Worm (Caenorhabditis elegans): ENCODE results near the gene srt-31.

Gene srt-31

ce11 chrV:501230-501629 lies 28.5 kb downstream of the srt-31 start, which contains the start of gene str-256:
str-256 (minus strand) TSS chrV:501330.
- TF ChIP-seq unc-39 (tag; optimal IDR thresholded peaks at IDR 0.05) (no peak), flh-1 (GFP tag; optimal IDR thresholded peaks at IDR 0.05) (no peak), drap-1 (GFP tag; optimal IDR thresholded peaks at IDR 0.05) (no peak), nhr-28 (tag; optimal IDR thresholded peaks at IDR 0.05) (no peak), lin-32 (GFP tag; optimal IDR thresholded peaks at IDR 0.05) (no peak)

- no peak for TF ChIP-seq mab-5 (tag; optimal IDR thresholded peaks at IDR 0.05)
- TF ChIP-seq lin-32 (GFP tag; optimal IDR thresholded peaks at IDR 0.05): no peak
- no peak for TF ChIP-seq nhr-237 (tag; optimal IDR thresholded peaks at IDR 0.05)
- no peak for TF ChIP-seq cnd-1 (tag; optimal IDR thresholded peaks at IDR 0.05)
- no peak for TF ChIP-seq ceh-43 (GFP tag; optimal IDR thresholded peaks at IDR 0.05)
- TF ChIP-seq lsy-2 (tag; optimal IDR thresholded peaks at IDR 0.05): no peak
- no peak for TF ChIP-seq nhr-76 (tag; optimal IDR thresholded peaks at IDR 0.05)
- TF ChIP-seq snpc-4 (tag; optimal IDR thresholded peaks at IDR 0.05): no peak
- no peak for TF ChIP-seq nhr-28 (tag; optimal IDR thresholded peaks at IDR 0.05)
Measured at ce11 chrV:502803-503273, 30.1 kb downstream of the srt-31 start, which contains the start of gene T01G6.10. T01G6.10 (minus strand) TSS chrV:503223.

- TF ChIP-seq nhr-12 (tag; optimal IDR thresholded peaks at IDR 0.05) (no peak), ceh-43 (GFP tag; optimal IDR thresholded peaks at IDR 0.05) (no peak), nhr-28 (tag; optimal IDR thresholded peaks at IDR 0.05) (no peak), bed-3 (GFP tag; optimal IDR thresholded peaks at IDR 0.05) (no peak), blmp-1 (tag; optimal IDR thresholded peaks at IDR 0.05) (no peak), nhr-237 (tag; optimal IDR thresholded peaks at IDR 0.05) (no peak), lsy-2 (tag; optimal IDR thresholded peaks at IDR 0.05) (no peak), ham-2 (GFP tag; optimal IDR thresholded peaks at IDR 0.05) (no peak)
Measured at ce11 chrV:503728-504127, 31.0 kb downstream of the srt-31 start, which contains the start of gene srlf-35. srlf-35 (plus strand) TSS chrV:504028.

ce11 chrV:505191-505590 lies 32.5 kb downstream of the srt-31 start, which contains the start of gene srlf-19:
srlf-19 (plus strand) TSS chrV:505491.
- TF ChIP-seq mab-5 (tag; optimal IDR thresholded peaks at IDR 0.05): no peak
- no peak for TF ChIP-seq drap-1 (GFP tag; optimal IDR thresholded peaks at IDR 0.05)
- TF ChIP-seq ceh-39 (tag; optimal IDR thresholded peaks at IDR 0.05): no peak
- no peak for TF ChIP-seq nhr-28 (tag; optimal IDR thresholded peaks at IDR 0.05)
- TF ChIP-seq nhr-76 (tag; optimal IDR thresholded peaks at IDR 0.05): no peak
- TF ChIP-seq lsy-2 (tag; optimal IDR thresholded peaks at IDR 0.05): no peak

ce11 chrV:512420-512819 lies 39.7 kb downstream of the srt-31 start, which contains the start of gene srh-37:
srh-37 (minus strand) TSS chrV:512520.
- TF ChIP-seq mab-5 (tag; optimal IDR thresholded peaks at IDR 0.05) (no peak), unc-120 (tag; optimal IDR thresholded peaks at IDR 0.05; ENCODE audit: poor library complexity, severe bottlenecking) (no peak)

- no peak for TF ChIP-seq mab-5 (tag; optimal IDR thresholded peaks at IDR 0.05)
- no peak for TF ChIP-seq nhr-237 (tag; optimal IDR thresholded peaks at IDR 0.05)
- no peak for TF ChIP-seq ceh-43 (GFP tag; optimal IDR thresholded peaks at IDR 0.05)
- TF ChIP-seq nhr-76 (tag; optimal IDR thresholded peaks at IDR 0.05): no peak
- no peak for TF ChIP-seq tbx-8 (GFP tag; optimal IDR thresholded peaks at IDR 0.05)
- no peak for TF ChIP-seq mep-1 (tag; optimal IDR thresholded peaks at IDR 0.05)
- TF ChIP-seq M03D4.4 (tag; optimal IDR thresholded peaks at IDR 0.05): no peak
Measured at ce11 chrV:519445-519844, 46.8 kb downstream of the srt-31 start, which contains the start of gene nhr-210. nhr-210 (minus strand) TSS chrV:519545.

- no peak for TF ChIP-seq hlh-1 (tag; optimal IDR thresholded peaks at IDR 0.05)
- no peak for TF ChIP-seq sem-2 (GFP tag; optimal IDR thresholded peaks at IDR 0.05)
- no peak for TF ChIP-seq unc-120 (tag; optimal IDR thresholded peaks at IDR 0.05; ENCODE audit: poor library complexity, severe bottlenecking)
- TF ChIP-seq flh-1 (GFP tag; optimal IDR thresholded peaks at IDR 0.05): no peak
- no peak for TF ChIP-seq drap-1 (GFP tag; optimal IDR thresholded peaks at IDR 0.05)
Measured at ce11 chrV:521517-521916, 48.8 kb downstream of the srt-31 start, which contains the start of gene srw-107. srw-107 (minus strand) TSS chrV:521617.

ce11 chrV:524058-524457 lies 51.4 kb downstream of the srt-31 start, which contains the start of gene lipl-3:
lipl-3 (minus strand) TSS chrV:524218.
- TF ChIP-seq unc-120 (tag; optimal IDR thresholded peaks at IDR 0.05; ENCODE audit: poor library complexity, severe bottlenecking) (no peak), sem-2 (GFP tag; optimal IDR thresholded peaks at IDR 0.05) (no peak), cnd-1 (tag; optimal IDR thresholded peaks at IDR 0.05) (no peak), pha-4 (tag; optimal IDR thresholded peaks at IDR 0.05) (no peak), drap-1 (GFP tag; optimal IDR thresholded peaks at IDR 0.05) (no peak)

All from whole organism, mixed stage, embryonic.